Fruit fly (Drosophila melanogaster) S2 (cell line): ENCODE data around the gene CG34011.

Experiments used
- CG8478 ChIP-seq: fragments of >200 bp; optimal IDR thresholded peaks from 2 replicates; lab custom pipeline; 2018
- CTCF ChIP-seq, 2 experiments: fragments of >200 bp; optimal IDR thresholded peaks; 2 replicates each; lab custom pipeline; 2018

DNA sequence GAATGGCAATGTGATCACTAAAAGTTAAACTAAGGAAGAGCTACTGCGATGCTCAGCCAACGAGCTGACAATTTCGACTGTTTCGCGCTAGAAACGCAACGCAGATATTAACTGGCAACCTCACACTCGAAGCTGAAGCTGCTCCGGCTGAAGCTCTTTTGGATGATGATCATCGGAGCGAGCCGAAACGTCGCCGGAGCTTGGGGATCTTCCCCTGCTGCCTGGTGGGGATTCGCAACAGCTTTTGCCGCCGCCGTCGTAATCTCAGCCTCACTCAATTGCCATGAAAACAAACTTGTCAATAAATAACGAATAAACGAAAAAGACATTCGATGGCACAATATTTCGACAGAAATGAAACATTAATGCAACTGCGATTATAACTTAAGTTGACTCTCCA lies 49.5 kb downstream of the CG34011 start, which contains the start of gene obst-E:
- no peak for TF ChIP-seq CG8478 (lab: Kevin White, UChicago)
- TF ChIP-seq CTCF (optimal IDR thresholded peaks at IDR 0.05; lab: Kevin White, UChicago), result no peak
